Worm (Caenorhabditis elegans): ENCODE results near the gene C34F11.5.

- TF ChIP-seq fkh-10 (GFP tag; optimal IDR thresholded peaks at IDR 0.05) (no peak), ceh-82 (tag; optimal IDR thresholded peaks at IDR 0.05) (no peak), alr-1 (tag; optimal IDR thresholded peaks at IDR 0.05; ENCODE audit: borderline replicate concordance) (no peak), hlh-17 (GFP tag; optimal IDR thresholded peaks at IDR 0.05; ENCODE audit: borderline replicate concordance) (no peak), lin-39 (tag; optimal IDR thresholded peaks at IDR 0.05) (no peak), ztf-11 (tag; optimal IDR thresholded peaks at IDR 0.05) (no peak), mdl-1 (tag; optimal IDR thresholded peaks at IDR 0.05) (no peak), sup-37 (GFP tag; optimal IDR thresholded peaks at IDR 0.05) (no peak), F16B12.6 (tag; optimal IDR thresholded peaks at IDR 0.05) (no peak), nhr-28 (tag; optimal IDR thresholded peaks at IDR 0.05) (no peak)
Observed at ce11 chrII:5177902-5178301, 17.7 kb upstream of the C34F11.5 start, which contains the start of gene C27D6.12.

Data from whole organism, L1 larva.